Worm (Caenorhabditis elegans): ENCODE measurements around the gene srbc-11.

srbc-11 gene

DNA sequence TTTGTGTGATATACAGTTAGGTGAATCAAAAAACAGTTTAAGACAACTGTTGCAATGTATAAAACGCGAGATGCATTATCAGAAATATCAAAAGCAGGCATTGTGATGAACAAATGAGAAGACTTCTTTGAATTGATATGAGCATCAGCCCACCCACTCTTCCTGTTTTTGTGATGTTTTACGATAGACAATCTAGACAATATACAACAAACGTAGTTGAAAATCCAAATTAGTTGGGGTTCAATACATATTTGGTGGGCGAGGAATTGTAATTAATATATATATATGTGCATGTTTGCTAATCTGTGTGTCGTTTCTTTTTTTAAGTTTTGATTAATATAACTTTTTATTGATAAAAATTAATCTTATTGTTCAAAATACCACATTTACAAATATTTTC, 22.3 kb downstream of the srbc-11 start, which contains the start of gene str-28:
Gene str-28 (minus strand): TSS at position 101 of the 400 bp plus-strand sequence.
- TF ChIP-seq mls-2 (tag; optimal IDR thresholded peaks at IDR 0.05) (no peak), zip-8 (tag; optimal IDR thresholded peaks at IDR 0.05) (no peak), ceh-39 (tag; optimal IDR thresholded peaks at IDR 0.05) (no peak), elt-3 (tag; optimal IDR thresholded peaks at IDR 0.05) (no peak), ztf-11 (tag; optimal IDR thresholded peaks at IDR 0.05) (no peak), lin-13 (tag; optimal IDR thresholded peaks at IDR 0.05) (no peak), ceh-83 (GFP tag; optimal IDR thresholded peaks at IDR 0.05) (no peak), nhr-76 (tag; optimal IDR thresholded peaks at IDR 0.05) (no peak), hlh-1 (tag; optimal IDR thresholded peaks at IDR 0.05) (no peak), flh-1 (GFP tag; optimal IDR thresholded peaks at IDR 0.05) (no peak), unc-120 (tag; optimal IDR thresholded peaks at IDR 0.05; ENCODE audit: poor library complexity, severe bottlenecking) (no peak), sem-2 (GFP tag; optimal IDR thresholded peaks at IDR 0.05) (no peak), unc-62 (GFP tag; optimal IDR thresholded peaks at IDR 0.05) (no peak), nhr-12 (tag; optimal IDR thresholded peaks at IDR 0.05) (no peak)

DNA sequence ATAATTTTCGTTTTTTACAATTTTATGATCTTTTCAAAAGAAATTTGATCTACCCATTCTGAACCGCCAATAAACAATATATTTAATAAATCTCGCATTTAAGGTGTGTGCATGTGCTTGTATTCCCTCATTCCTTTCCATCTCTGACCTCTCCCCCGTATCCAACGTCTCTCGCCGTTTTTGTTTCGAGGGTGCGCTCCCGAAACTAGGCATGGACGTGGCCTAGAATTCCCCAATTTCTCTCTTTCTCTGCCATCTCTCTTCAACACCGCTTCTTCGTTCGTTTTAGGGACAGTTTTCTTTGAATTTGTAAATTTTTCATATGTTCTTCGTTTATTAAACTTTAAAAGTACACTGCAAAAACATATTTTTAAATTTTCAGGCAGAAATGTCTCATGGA, 29.6 kb downstream of the srbc-11 start, which contains the start of gene F25E5.1:
Gene F25E5.1 (plus strand): TSS at position 376 of the 400 bp plus-strand sequence.
- TF ChIP-seq flh-1 (GFP tag; optimal IDR thresholded peaks at IDR 0.05), result no peak
- no peak for TF ChIP-seq mls-2 (tag; optimal IDR thresholded peaks at IDR 0.05)
- TF ChIP-seq hlh-1 (tag; optimal IDR thresholded peaks at IDR 0.05), result no peak
- peak; percentile 37 for TF ChIP-seq M03D4.4 (tag; optimal IDR thresholded peaks at IDR 0.05)
- no peak for TF ChIP-seq nhr-2 (tag; optimal IDR thresholded peaks at IDR 0.05)
- TF ChIP-seq lsy-2 (tag; optimal IDR thresholded peaks at IDR 0.05), result peak; percentile 58
- peak; percentile 98 for TF ChIP-seq unc-120 (tag; optimal IDR thresholded peaks at IDR 0.05; ENCODE audit: poor library complexity, severe bottlenecking)
- TF ChIP-seq mep-1 (tag; optimal IDR thresholded peaks at IDR 0.05), result peak; percentile 59
- TF ChIP-seq mab-5 (tag; optimal IDR thresholded peaks at IDR 0.05), result no peak
- TF ChIP-seq sptf-1 (tag; optimal IDR thresholded peaks at IDR 0.05), result peak; percentile 45
- TF ChIP-seq nhr-237 (tag; optimal IDR thresholded peaks at IDR 0.05), result peak; percentile 31
- TF ChIP-seq lin-13 (tag; optimal IDR thresholded peaks at IDR 0.05), result peak; percentile 54
- peak; percentile 44 for TF ChIP-seq pha-4 (tag; optimal IDR thresholded peaks at IDR 0.05)
- TF ChIP-seq ces-1 (GFP tag; optimal IDR thresholded peaks at IDR 0.05), result no peak

DNA sequence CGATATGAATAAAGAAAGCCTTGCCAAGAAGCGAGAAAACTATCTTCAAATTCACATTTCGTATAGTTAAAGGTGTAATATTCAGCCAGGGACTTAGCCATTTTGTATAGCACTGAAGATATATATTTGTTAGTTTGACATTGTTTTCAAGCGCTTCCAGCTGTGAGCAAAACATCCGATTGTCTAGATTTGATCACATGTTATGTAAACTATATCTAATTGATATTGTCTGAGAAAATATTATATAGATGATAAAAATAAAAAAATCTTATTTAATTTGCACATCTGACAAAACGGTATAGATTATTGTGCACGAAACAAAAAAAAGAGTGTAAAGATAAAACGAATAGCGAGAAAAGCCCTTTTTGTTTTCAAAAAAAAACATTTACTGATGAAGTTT, 30.4 kb downstream of the srbc-11 start, which contains the start of gene srh-89:
Gene srh-89 (minus strand): TSS at position 101 of the 400 bp plus-strand sequence.
- TF ChIP-seq ceh-83 (GFP tag; optimal IDR thresholded peaks at IDR 0.05) (no peak), nhr-12 (tag; optimal IDR thresholded peaks at IDR 0.05) (no peak), nhr-2 (tag; optimal IDR thresholded peaks at IDR 0.05) (no peak), mls-2 (tag; optimal IDR thresholded peaks at IDR 0.05) (no peak), sptf-1 (tag; optimal IDR thresholded peaks at IDR 0.05) (no peak), ceh-39 (tag; optimal IDR thresholded peaks at IDR 0.05) (no peak), drap-1 (GFP tag; optimal IDR thresholded peaks at IDR 0.05) (no peak), flh-1 (GFP tag; optimal IDR thresholded peaks at IDR 0.05) (no peak), sem-2 (GFP tag; optimal IDR thresholded peaks at IDR 0.05) (no peak), mep-1 (tag; optimal IDR thresholded peaks at IDR 0.05) (no peak), M03D4.4 (tag; optimal IDR thresholded peaks at IDR 0.05) (no peak), unc-120 (tag; optimal IDR thresholded peaks at IDR 0.05; ENCODE audit: poor library complexity, severe bottlenecking) (no peak), nhr-237 (tag; optimal IDR thresholded peaks at IDR 0.05) (no peak), mab-5 (tag; optimal IDR thresholded peaks at IDR 0.05) (no peak), unc-39 (tag; optimal IDR thresholded peaks at IDR 0.05) (no peak), blmp-1 (tag; optimal IDR thresholded peaks at IDR 0.05) (no peak), cnd-1 (tag; optimal IDR thresholded peaks at IDR 0.05) (no peak)

DNA sequence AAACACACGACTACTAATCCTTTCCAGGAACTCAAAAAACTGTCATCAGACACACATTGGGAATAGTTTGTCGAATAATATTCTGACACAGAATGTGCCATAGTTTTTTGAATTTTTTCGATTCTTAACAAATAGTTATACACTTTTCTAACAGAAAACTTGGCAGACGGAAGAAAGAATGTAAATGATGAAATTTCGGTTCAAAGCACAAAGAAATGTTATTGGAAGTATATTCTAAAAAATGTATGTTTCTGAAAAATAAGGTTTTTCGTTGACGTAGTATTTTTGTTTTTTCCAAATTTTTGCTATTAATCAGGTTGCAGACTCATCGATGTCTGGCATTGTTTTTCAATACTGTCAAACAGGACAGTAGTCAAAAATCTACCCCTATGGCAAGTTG, 34.2 kb downstream of the srbc-11 start, which contains the start of gene srh-92:
Gene srh-92 (minus strand): TSS at position 101 of the 400 bp plus-strand sequence.
- TF ChIP-seq mab-5 (tag; optimal IDR thresholded peaks at IDR 0.05), result no peak
- TF ChIP-seq unc-120 (tag; optimal IDR thresholded peaks at IDR 0.05; ENCODE audit: poor library complexity, severe bottlenecking), result no peak
- TF ChIP-seq flh-1 (GFP tag; optimal IDR thresholded peaks at IDR 0.05), result no peak
- TF ChIP-seq hlh-1 (tag; optimal IDR thresholded peaks at IDR 0.05), result no peak
- no peak for TF ChIP-seq unc-62 (GFP tag; optimal IDR thresholded peaks at IDR 0.05)
- no peak for TF ChIP-seq ces-1 (GFP tag; optimal IDR thresholded peaks at IDR 0.05)

DNA sequence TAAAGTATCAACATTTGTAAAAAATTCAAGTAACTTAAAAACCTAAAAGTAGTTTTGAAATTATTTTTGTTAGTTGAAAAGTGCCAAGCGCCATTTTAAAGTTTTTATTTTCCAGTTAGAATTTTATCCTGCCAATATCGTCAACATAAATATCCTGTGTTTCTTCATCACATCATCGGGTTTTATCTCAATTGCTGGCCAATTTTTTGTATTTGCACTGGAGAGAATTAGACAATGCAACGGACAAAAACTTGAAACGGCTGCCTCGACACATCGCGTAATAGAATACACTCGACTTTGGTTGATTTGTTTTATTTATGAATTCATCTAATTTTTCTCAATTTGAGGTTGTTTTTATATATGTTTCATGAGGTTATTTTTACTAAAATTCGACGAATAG, 40.1 kb downstream of the srbc-11 start, which contains the start of gene F25E5.2:
Gene F25E5.2 (plus strand): TSS at position 301 of the 400 bp plus-strand sequence.
- TF ChIP-seq elt-1 (tag; optimal IDR thresholded peaks at IDR 0.05; ENCODE audit: borderline replicate concordance, insufficient read depth), result no peak
- no peak for TF ChIP-seq nhr-237 (tag; optimal IDR thresholded peaks at IDR 0.05)
- TF ChIP-seq bed-3 (GFP tag; optimal IDR thresholded peaks at IDR 0.05), result no peak
- no peak for TF ChIP-seq mls-2 (tag; optimal IDR thresholded peaks at IDR 0.05)
- no peak for TF ChIP-seq unc-39 (tag; optimal IDR thresholded peaks at IDR 0.05)
- TF ChIP-seq zip-8 (tag; optimal IDR thresholded peaks at IDR 0.05), result no peak
- TF ChIP-seq tbx-8 (GFP tag; optimal IDR thresholded peaks at IDR 0.05), result no peak
- no peak for TF ChIP-seq nhr-28 (tag; optimal IDR thresholded peaks at IDR 0.05)
- TF ChIP-seq ztf-11 (tag; optimal IDR thresholded peaks at IDR 0.05), result no peak
- no peak for TF ChIP-seq ceh-83 (GFP tag; optimal IDR thresholded peaks at IDR 0.05)
- no peak for TF ChIP-seq ceh-43 (GFP tag; optimal IDR thresholded peaks at IDR 0.05)
- TF ChIP-seq elt-3 (tag; optimal IDR thresholded peaks at IDR 0.05), result no peak
- TF ChIP-seq lsy-2 (tag; optimal IDR thresholded peaks at IDR 0.05), result no peak
- no peak for TF ChIP-seq unc-120 (tag; optimal IDR thresholded peaks at IDR 0.05; ENCODE audit: poor library complexity, severe bottlenecking)
- TF ChIP-seq sem-2 (GFP tag; optimal IDR thresholded peaks at IDR 0.05), result no peak
- no peak for TF ChIP-seq unc-62 (GFP tag; optimal IDR thresholded peaks at IDR 0.05)
